Fruit fly (Drosophila melanogaster) whole organism, pupa: Measurements from ENCODE around the gene pzg.

Source experiments
- CG10348 ChIP-seq: fragments of 200-800 bp; sonication (Bioruptor generic); IDR thresholded peaks from 2 replicates; pipeline ENCODE4 v1.3.6; 2022; ENCODE audit warnings: missing biosample characterization, missing genetic modification characterization
- CG12605 ChIP-seq: fragments of 200-800 bp; sonication (Bioruptor generic); IDR thresholded peaks from 2 replicates; pipeline ENCODE4 v1.3.6; 2022; ENCODE audit warnings: missing biosample characterization, missing genetic modification characterization
- CG13204 ChIP-seq: fragments of 200-800 bp; sonication (Bioruptor generic); optimal IDR thresholded peaks from 2 replicates; lab custom pipeline; 2018; ENCODE audit warnings: missing biosample characterization, mild to moderate bottlenecking, missing genetic modification characterization, moderate library complexity
- CG14655 ChIP-seq: fragments of 200-800 bp; sonication (Bioruptor generic); optimal IDR thresholded peaks from 3 replicates; lab custom pipeline; 2017; ENCODE audit warnings: mild to moderate bottlenecking, missing biosample characterization, missing genetic modification reagents, missing genetic modification characterization
- CG15710 ChIP-seq: fragments of 200-800 bp; sonication (Bioruptor generic); optimal IDR thresholded peaks from 2 replicates; lab custom pipeline; 2018; ENCODE audit warnings: missing biosample characterization, mild to moderate bottlenecking, missing genetic modification characterization, moderate library complexity
- CG17806 ChIP-seq: fragments of 200-800 bp; sonication (Bioruptor generic); optimal IDR thresholded peaks from 2 replicates; lab custom pipeline; 2018; ENCODE audit warnings: missing biosample characterization, mild to moderate bottlenecking, missing genetic modification characterization, moderate library complexity
- CG32121 ChIP-seq: fragments of 200-800 bp; sonication (Bioruptor generic); IDR thresholded peaks from 2 replicates; pipeline ENCODE4 v1.3.6; 2022; ENCODE audit warnings: missing biosample characterization, missing genetic modification characterization
- CG34367 ChIP-seq: fragments of 200-800 bp; sonication (Bioruptor generic); optimal IDR thresholded peaks from 2 replicates; lab custom pipeline; 2018; ENCODE audit warnings: missing biosample characterization, mild to moderate bottlenecking, missing genetic modification characterization
- CG4496 ChIP-seq: fragments of 200-800 bp; sonication (Bioruptor generic); IDR thresholded peaks from 3 replicates; pipeline ENCODE4 v1.3.6; 2022; ENCODE audit warnings: missing biosample characterization, missing genetic modification characterization
- CG8159 ChIP-seq: fragments of 200-800 bp; sonication (Bioruptor generic); optimal IDR thresholded peaks from 3 replicates; lab custom pipeline; 2018; ENCODE audit warnings: missing biosample characterization, mild to moderate bottlenecking, missing genetic modification characterization, moderate library complexity
- CG8301 ChIP-seq: fragments of 200-800 bp; sonication (Bioruptor generic); optimal IDR thresholded peaks from 2 replicates; lab custom pipeline; 2018; ENCODE audit warnings: missing biosample characterization, mild to moderate bottlenecking, missing genetic modification characterization
- CG9948 ChIP-seq: fragments of 200-800 bp; sonication (Bioruptor generic); optimal IDR thresholded peaks from 2 replicates; lab custom pipeline; 2018; ENCODE audit warnings: missing biosample characterization, mild to moderate bottlenecking, missing genetic modification characterization, moderate library complexity
- D1 ChIP-seq: fragments of 200-800 bp; sonication (Bioruptor generic); optimal IDR thresholded peaks from 2 replicates; lab custom pipeline; 2018; ENCODE audit warnings: missing biosample characterization, mild to moderate bottlenecking, missing genetic modification characterization, moderate library complexity
- EcR ChIP-seq: fragments of 200-800 bp; sonication (Bioruptor generic); optimal IDR thresholded peaks from 3 replicates; lab custom pipeline; 2019; ENCODE audit warnings: missing biosample characterization, missing genetic modification characterization, mild to moderate bottlenecking, moderate library complexity, missing genetic modification reagents
- Ets98B ChIP-seq: fragments of 200-800 bp; sonication (Bioruptor generic); IDR thresholded peaks from 2 replicates; pipeline ENCODE4 v1.3.6; 2022; ENCODE audit warnings: missing biosample characterization, missing genetic modification characterization
- Pif1A ChIP-seq: fragments of 200-800 bp; sonication (Bioruptor generic); optimal IDR thresholded peaks from 3 replicates; lab custom pipeline; 2016; ENCODE audit warnings: missing biosample characterization, missing genetic modification characterization
- Pif1B ChIP-seq: fragments of 200-800 bp; sonication (Bioruptor generic); optimal IDR thresholded peaks from 3 replicates; lab custom pipeline; 2016; ENCODE audit warnings: missing biosample characterization, missing genetic modification characterization
- Snoo ChIP-seq: fragments of 200-800 bp; sonication (Bioruptor generic); optimal IDR thresholded peaks from 3 replicates; lab custom pipeline; 2017; ENCODE audit warnings: missing biosample characterization, mild to moderate bottlenecking, missing genetic modification characterization, inconsistent platforms
- fd96Ca ChIP-seq: fragments of 200-800 bp; sonication (Bioruptor generic); IDR thresholded peaks from 3 replicates; pipeline ENCODE4 v1.3.6; 2022; ENCODE audit warnings: missing biosample characterization, missing genetic modification characterization
- gl ChIP-seq: fragments of 200-800 bp; sonication (Bioruptor generic); optimal IDR thresholded peaks from 2 replicates; lab custom pipeline; 2018; ENCODE audit warnings: missing biosample characterization, mild to moderate bottlenecking, missing genetic modification characterization
- rn ChIP-seq: fragments of 200-800 bp; sonication (Bioruptor generic); IDR thresholded peaks from 2 replicates; pipeline ENCODE4 v1.3.6; 2022; ENCODE audit warnings: missing biosample characterization, missing genetic modification characterization

The pzg gene

dm6 chr3L:21241447-21241983, 44.4 kb upstream of the pzg start:
- TF ChIP-seq CG15710 (tag; lab: Kevin White, UChicago), result no peak
- no peak for TF ChIP-seq CG17806 (tag; lab: Kevin White, UChicago)
- TF ChIP-seq CG32121, result no peak
- TF ChIP-seq CG8301 (tag; lab: Kevin White, UChicago), result peak; percentile 31
- TF ChIP-seq Pif1B (GFP tag; lab: Kevin White, UChicago), result no peak
- no peak for TF ChIP-seq CG14655 (GFP tag; lab: Kevin White, UChicago)
- TF ChIP-seq gl (tag; lab: Kevin White, UChicago), result no peak
- TF ChIP-seq CG9948 (tag; lab: Kevin White, UChicago), result peak; percentile 4
- no peak for TF ChIP-seq Snoo
- TF ChIP-seq CG8159 (tag; lab: Kevin White, UChicago), result no peak
- TF ChIP-seq rn (GFP tag; lab: Robert Waterston, UW), result no peak
- TF ChIP-seq CG12605 (GFP tag; lab: Robert Waterston, UW), result peak; percentile 34; the same call in 1 of the 2 replicates
- no peak for TF ChIP-seq EcR
- no peak for TF ChIP-seq Ets98B (GFP tag; lab: Robert Waterston, UW)
- TF ChIP-seq CG4496 (GFP tag; lab: Robert Waterston, UW), result no peak
- no peak for TF ChIP-seq CG13204 (GFP tag; lab: Kevin White, UChicago)

dm6 chr3L:21242958-21243357, 42.9 kb upstream of the pzg start:
- TF ChIP-seq CG15710 (tag; lab: Kevin White, UChicago) (no peak), Pif1B (GFP tag; lab: Kevin White, UChicago) (no peak), CG9948 (tag; lab: Kevin White, UChicago) (no peak), CG17806 (tag; lab: Kevin White, UChicago) (no peak)

- no peak for TF ChIP-seq CG12605 (GFP tag; lab: Robert Waterston, UW)
- TF ChIP-seq CG17806 (tag; lab: Kevin White, UChicago), result peak; percentile 67
- TF ChIP-seq CG9948 (tag; lab: Kevin White, UChicago), result peak; percentile 60
- no peak for TF ChIP-seq EcR
- peak; percentile 6 for TF ChIP-seq CG8301 (tag; lab: Kevin White, UChicago)
- TF ChIP-seq Pif1A, result peak; percentile 25
- TF ChIP-seq rn (GFP tag; lab: Robert Waterston, UW), result no peak
- peak; percentile 14 for TF ChIP-seq CG14655 (GFP tag; lab: Kevin White, UChicago)
Measured at dm6 chr3L:21243417-21243816, 42.5 kb upstream of the pzg start.

dm6 chr3L:21251381-21251780, 34.5 kb upstream of the pzg start:
- TF ChIP-seq CG17806 (tag; lab: Kevin White, UChicago) (peak; percentile 64), gl (tag; lab: Kevin White, UChicago) (peak; percentile 41), CG10348 (GFP tag; lab: Robert Waterston, UW) (no peak), CG15710 (tag; lab: Kevin White, UChicago) (peak; percentile 73), CG9948 (tag; lab: Kevin White, UChicago) (peak; percentile 55), Snoo (peak; percentile 19), D1 (peak; percentile 40), CG34367 (tag; lab: Kevin White, UChicago) (peak; percentile 61), Pif1B (GFP tag; lab: Kevin White, UChicago) (peak; percentile 7), Pif1A (peak; percentile 47), CG8159 (tag; lab: Kevin White, UChicago) (peak; percentile 72), CG12605 (GFP tag; lab: Robert Waterston, UW) (peak; percentile 39; the same call in 1 of the 2 replicates), Ets98B (GFP tag; lab: Robert Waterston, UW) (peak; percentile 47; the same call in 1 of the 2 replicates), EcR (peak; percentile 95), CG14655 (GFP tag; lab: Kevin White, UChicago) (peak; percentile 62), CG32121 (peak; percentile 74; the same call in 1 of the 2 replicates), rn (GFP tag; lab: Robert Waterston, UW) (0 out of 2 replicates have a peak, but pooled peaks have one; percentile 18), CG4496 (GFP tag; lab: Robert Waterston, UW) (peak; percentile 54; the same call in 1 of the 3 replicates), CG8301 (tag; lab: Kevin White, UChicago) (peak; percentile 40), CG13204 (GFP tag; lab: Kevin White, UChicago) (peak; percentile 86), fd96Ca (GFP tag; lab: Robert Waterston, UW) (peak; percentile 62; the same call in 2 of the 3 replicates)

dm6 chr3L:21252525-21252924, 33.4 kb upstream of the pzg start:
- no peak for TF ChIP-seq CG8159 (tag; lab: Kevin White, UChicago)
- TF ChIP-seq Snoo, result peak; percentile 32
- TF ChIP-seq CG14655 (GFP tag; lab: Kevin White, UChicago), result no peak
- TF ChIP-seq CG4496 (GFP tag; lab: Robert Waterston, UW), result peak; percentile 12; the same call in 1 of the 3 replicates
- TF ChIP-seq CG13204 (GFP tag; lab: Kevin White, UChicago), result peak; percentile 74
- no peak for TF ChIP-seq CG34367 (tag; lab: Kevin White, UChicago)
- TF ChIP-seq CG12605 (GFP tag; lab: Robert Waterston, UW), result no peak
- no peak for TF ChIP-seq CG15710 (tag; lab: Kevin White, UChicago)
- no peak for TF ChIP-seq CG10348 (GFP tag; lab: Robert Waterston, UW)
- peak; percentile 93 for TF ChIP-seq EcR
- TF ChIP-seq Pif1B (GFP tag; lab: Kevin White, UChicago), result no peak
- no peak for TF ChIP-seq CG8301 (tag; lab: Kevin White, UChicago)
- TF ChIP-seq CG9948 (tag; lab: Kevin White, UChicago), result no peak
- TF ChIP-seq Ets98B (GFP tag; lab: Robert Waterston, UW), result no peak
- TF ChIP-seq CG32121, result peak; percentile 34
